Fruit fly (Drosophila melanogaster): ENCODE results near the gene HLH4C.

HLH4C gene

dm6 chrX:4687778-4688399 is 40.7 kb upstream of the HLH4C start, which contains the start of gene ctp (continued):
- TF ChIP-seq br (optimal IDR thresholded peaks at IDR 0.05) (no peak), MBD-R2 (GFP tag; IDR thresholded peaks at IDR 0.05) (peak; percentile 37; the same call in 1 of the 2 replicates), CG10267 (tag; optimal IDR thresholded peaks at IDR 0.05) (peak; percentile 8), dpn (GFP tag; optimal IDR thresholded peaks at IDR 0.05) (peak; percentile 27 to 41), sens-2 (GFP tag; IDR thresholded peaks at IDR 0.05) (no peak), repo (GFP tag; optimal IDR thresholded peaks at IDR 0.05) (peak; percentile 8), HLH3B (GFP tag; IDR thresholded peaks at IDR 0.05) (peak; percentile 17; the same call in 1 of the 2 replicates), CG7745 (tag; optimal IDR thresholded peaks at IDR 0.05) (no peak), cad (GFP tag; optimal IDR thresholded peaks at IDR 0.05) (no peak), run (tag; optimal IDR thresholded peaks at IDR 0.05) (no peak), Sry-β (GFP tag; optimal IDR thresholded peaks at IDR 0.05) (peak; percentile 94), vvl (GFP tag; IDR thresholded peaks at IDR 0.05) (no peak; the same call in none of the 2 replicates), CG18476 (GFP tag; optimal IDR thresholded peaks at IDR 0.05) (no peak), dmrt99B (tag; optimal IDR thresholded peaks at IDR 0.05) (peak; percentile 27), TFAM (GFP tag; optimal IDR thresholded peaks at IDR 0.05) (no peak), CG15514 (GFP tag; optimal IDR thresholded peaks at IDR 0.05) (peak; percentile 46), dan (GFP tag; IDR thresholded peaks at IDR 0.05) (no peak), cg (GFP tag; optimal IDR thresholded peaks at IDR 0.05) (peak; percentile 53), jigr1 (GFP tag; IDR thresholded peaks at IDR 0.05) (no peak), CG5245 (GFP tag; optimal IDR thresholded peaks at IDR 0.05) (no peak), Asciz (GFP tag; optimal IDR thresholded peaks at IDR 0.05) (peak; percentile 100), twi (tag; optimal IDR thresholded peaks at IDR 0.05) (peak; percentile 21), Max (GFP tag; optimal IDR thresholded peaks at IDR 0.05) (no peak), NK7.1 (GFP tag; optimal IDR thresholded peaks at IDR 0.05) (no peak), Taf1 (GFP tag; IDR thresholded peaks at IDR 0.05) (no peak), pros (GFP tag; optimal IDR thresholded peaks at IDR 0.05) (no peak), Spps (tag; optimal IDR thresholded peaks at IDR 0.05) (no peak), danr (GFP tag; IDR thresholded peaks at IDR 0.05) (no peak), CG31365 (tag; optimal IDR thresholded peaks at IDR 0.05) (no peak), CG17328 (GFP tag; IDR thresholded peaks at IDR 0.05) (peak; percentile 38; the same call in 1 of the 2 replicates), CG4328 (GFP tag; optimal IDR thresholded peaks at IDR 0.05) (no peak), Ets97D (GFP tag; optimal IDR thresholded peaks at IDR 0.05) (peak; percentile 16), CG18599 (GFP tag; optimal IDR thresholded peaks at IDR 0.05) (peak; percentile 44), chif (GFP tag; optimal IDR thresholded peaks at IDR 0.05) (peak; percentile 21 to 39), Neu2 (GFP tag; optimal IDR thresholded peaks at IDR 0.05; ENCODE audit: borderline replicate concordance) (no peak), CG3847 (GFP tag; IDR thresholded peaks at IDR 0.05) (no peak; the same call in 1 of the 2 replicates), CG8924 (tag; optimal IDR thresholded peaks at IDR 0.05) (peak; percentile 50)

- TF ChIP-seq CG11560 (tag; IDR thresholded peaks at IDR 0.05) (peak; percentile 87; the same call in 2 of the 3 replicates), CG8478 (optimal IDR thresholded peaks at IDR 0.05) (no peak), knrl (GFP tag; IDR thresholded peaks at IDR 0.05; ENCODE audit: partially characterized antibody) (peak; percentile 78; the same call in 2 of the 3 replicates), CG14965 (GFP tag; optimal IDR thresholded peaks at IDR 0.05; ENCODE audit: borderline replicate concordance) (no peak), tgo (GFP tag; IDR thresholded peaks at IDR 0.05) (no peak), Ravus (GFP tag; IDR thresholded peaks at IDR 0.05) (no peak), gfzf (GFP tag; optimal IDR thresholded peaks at IDR 0.05) (peak; percentile 77), BEAF-32 (GFP tag; optimal IDR thresholded peaks at IDR 0.05) (peak; percentile 83), CG6683 (GFP tag; optimal IDR thresholded peaks at IDR 0.05) (no peak), CG13624 (GFP tag; optimal IDR thresholded peaks at IDR 0.05) (no peak), zen2 (GFP tag; IDR thresholded peaks at IDR 0.05; ENCODE audit: partially characterized antibody) (peak; percentile 43; the same call in 1 of the 3 replicates), CTCF (GFP tag; optimal IDR thresholded peaks at IDR 0.05) (no peak), Asciz (GFP tag; optimal IDR thresholded peaks at IDR 0.05) (peak; percentile 98), vnd (GFP tag; IDR thresholded peaks at IDR 0.05; ENCODE audit: partially characterized antibody) (peak; percentile 70), nmo (GFP tag; optimal IDR thresholded peaks at IDR 0.05) (peak; percentile 11), bbx (GFP tag; IDR thresholded peaks at IDR 0.05; ENCODE audit: partially characterized antibody) (peak; percentile 85)
These were observed 39.5 kb upstream of the HLH4C start, which contains the start of gene Pp2C1 for dm6 chrX:4686723-4687122. TSS of gene Pp2C1 (minus strand) at chrX:4686903.

All from whole organism, embryonic.